Worm (Caenorhabditis elegans): Measurements from ENCODE around the gene tps-1.

tps-1 gene

ce11 chrX:17513507-17514113 is 39.3 kb upstream of the tps-1 start, which contains the start of gene nhr-1 (continued):
- no peak for TF ChIP-seq php-3 (GFP tag; IDR thresholded peaks at IDR 0.05)
- TF ChIP-seq T20F7.1 (GFP tag; optimal IDR thresholded peaks at IDR 0.05), result no peak
- peak; percentile 27 for TF ChIP-seq fkh-10 (GFP tag; optimal IDR thresholded peaks at IDR 0.05)
- peak; percentile 44; the same call in 1 of the 2 replicates for TF ChIP-seq lin-1 (GFP tag; IDR thresholded peaks at IDR 0.05)
- TF ChIP-seq hif-1 (tag; optimal IDR thresholded peaks at IDR 0.05), result peak; percentile 33 to 83
- TF ChIP-seq lin-39 (tag; optimal IDR thresholded peaks at IDR 0.05), result no peak
- TF ChIP-seq nhr-102 (tag; optimal IDR thresholded peaks at IDR 0.05), result peak; percentile 35
- TF ChIP-seq hmg-1.1 (GFP tag; IDR thresholded peaks at IDR 0.05), result peak; percentile 88
- TF ChIP-seq lin-13 (GFP tag; optimal IDR thresholded peaks at IDR 0.05), result peak; percentile 37
- no peak for TF ChIP-seq Y5F2A.4 (GFP tag; optimal IDR thresholded peaks at IDR 0.05)
- TF ChIP-seq snpc-1.2 (GFP tag; IDR thresholded peaks at IDR 0.05), result no peak
- no peak for TF ChIP-seq skn-1 (tag; optimal IDR thresholded peaks at IDR 0.05)
- TF ChIP-seq nhr-111 (GFP tag; optimal IDR thresholded peaks at IDR 0.05), result no peak
- peak; percentile 51; the same call in 1 of the 2 replicates for TF ChIP-seq arid-1 (GFP tag; conservative IDR thresholded peaks at IDR 0.05)
- no peak for TF ChIP-seq duxl-1 (tag; optimal IDR thresholded peaks at IDR 0.05; ENCODE audit: poor library complexity)
- peak; percentile 5 for TF ChIP-seq nhr-10 (tag; optimal IDR thresholded peaks at IDR 0.05)
- TF ChIP-seq mdt-29 (GFP tag; IDR thresholded peaks at IDR 0.05), result no peak
- TF ChIP-seq mdl-1 (tag; optimal IDR thresholded peaks at IDR 0.05), result peak; percentile 89 to 93
- peak; percentile 82 for TF ChIP-seq nhr-11 (tag; optimal IDR thresholded peaks at IDR 0.05)
- peak; percentile 81; the same call in 1 of the 2 replicates for TF ChIP-seq ctbp-1 (GFP tag; IDR thresholded peaks at IDR 0.05)
- TF ChIP-seq dmd-9 (GFP tag; IDR thresholded peaks at IDR 0.05), result no peak
- no peak for TF ChIP-seq attf-4 (tag; optimal IDR thresholded peaks at IDR 0.05)
- no peak for TF ChIP-seq ztf-7 (tag; optimal IDR thresholded peaks at IDR 0.05)
- no peak for TF ChIP-seq unc-39 (tag; optimal IDR thresholded peaks at IDR 0.05)
- no peak for TF ChIP-seq ceh-82 (tag; optimal IDR thresholded peaks at IDR 0.05)
- TF ChIP-seq dmd-8 (GFP tag; IDR thresholded peaks at IDR 0.05), result no peak
- peak; percentile 72 for TF ChIP-seq zag-1 (tag; optimal IDR thresholded peaks at IDR 0.05)
- no peak for TF ChIP-seq R02D3.7 (tag; optimal IDR thresholded peaks at IDR 0.05)
- TF ChIP-seq spr-3 (GFP tag; optimal IDR thresholded peaks at IDR 0.05), result no peak
- TF ChIP-seq lir-3 (tag; optimal IDR thresholded peaks at IDR 0.05), result no peak
- no peak for TF ChIP-seq F49E8.2 (tag; optimal IDR thresholded peaks at IDR 0.05; ENCODE audit: borderline replicate concordance)
- no peak for TF ChIP-seq zip-2 (tag; optimal IDR thresholded peaks at IDR 0.05)
- TF ChIP-seq spr-1 (tag; optimal IDR thresholded peaks at IDR 0.05), result peak; percentile 44
- no peak for TF ChIP-seq sdz-12 (GFP tag; optimal IDR thresholded peaks at IDR 0.05)
- TF ChIP-seq aly-2 (tag; optimal IDR thresholded peaks at IDR 0.05), result no peak
- peak; percentile 90 for TF ChIP-seq rbr-2 (tag; optimal IDR thresholded peaks at IDR 0.05)
- TF ChIP-seq dve-1 (tag; optimal IDR thresholded peaks at IDR 0.05; ENCODE audit: insufficient read depth), result peak; percentile 82
- TF ChIP-seq pha-4 (GFP tag; IDR thresholded peaks at IDR 0.05), result peak; percentile 16; the same call in 1 of the 2 replicates
- TF ChIP-seq pha-4 (tag; optimal IDR thresholded peaks at IDR 0.05), result peak; percentile 47
- peak; percentile 81 for TF ChIP-seq aha-1 (tag)
- TF ChIP-seq nhr-28 (tag; optimal IDR thresholded peaks at IDR 0.05), result peak; percentile 95
- no peak for TF ChIP-seq daf-8 (GFP tag; IDR thresholded peaks at IDR 0.05)
- peak; percentile 81; the same call in 1 of the 2 replicates for TF ChIP-seq ceh-20 (GFP tag; IDR thresholded peaks at IDR 0.05)
- TF ChIP-seq nhr-42 (GFP tag; IDR thresholded peaks at IDR 0.05), result no peak
- no peak for TF ChIP-seq ZK546.5 (tag; optimal IDR thresholded peaks at IDR 0.05)
- TF ChIP-seq nhr-237 (tag; optimal IDR thresholded peaks at IDR 0.05), result peak; percentile 46
- peak; percentile 79 to 85 for TF ChIP-seq lsy-2 (tag; optimal IDR thresholded peaks at IDR 0.05)
- TF ChIP-seq nhr-25 (tag; optimal IDR thresholded peaks at IDR 0.05; ENCODE audit: borderline replicate concordance, insufficient read depth), result peak; percentile 16
- TF ChIP-seq F26F4.8 (GFP tag; conservative IDR thresholded peaks at IDR 0.05), result no peak
- no peak for TF ChIP-seq daf-12 (tag; optimal IDR thresholded peaks at IDR 0.05)
- TF ChIP-seq cey-2 (tag; optimal IDR thresholded peaks at IDR 0.05; ENCODE audit: borderline replicate concordance, insufficient read depth), result no peak

Data from whole organism, L4 larva.